Worm (Caenorhabditis elegans) whole organism, L4 larva: ENCODE results near the gene F08D12.15.

Source experiments
- D1046.2 ChIP-seq: fragments of 200-800 bp; sonication (Bioruptor generic); IDR thresholded peaks from 2 replicates; pipeline ENCODE4 v1.3.6; 2022; ENCODE audit warnings: missing genetic modification characterization, missing compliant biosample characterization
- T26A8.4 ChIP-seq: fragments of 200-800 bp; sonication (Bioruptor generic); IDR thresholded peaks from 2 replicates; pipeline ENCODE4 v1.3.6; 2022; ENCODE audit warnings: missing genetic modification characterization, missing compliant biosample characterization
- Y48G9A.11 ChIP-seq: fragments of 200-800 bp; sonication (Bioruptor generic); IDR thresholded peaks from 2 replicates; pipeline ENCODE4 v1.3.6; 2022; ENCODE audit warnings: missing genetic modification reagents, missing genetic modification characterization, missing compliant biosample characterization
- aha-1 ChIP-seq: fragments of 150-350 bp; peaks from one replicate; lab custom pipeline; 2014; ENCODE audit warnings: missing biosample characterization, missing genetic modification characterization
- arid-1 ChIP-seq: fragments of 200-800 bp; sonication (Bioruptor generic); conservative IDR thresholded peaks from 2 replicates; pipeline ENCODE4 v1.3.6; 2022; ENCODE audit warnings: missing genetic modification reagents, missing genetic modification characterization, missing compliant biosample characterization
- ceh-20 ChIP-seq: fragments of 200-800 bp; sonication (Bioruptor generic); IDR thresholded peaks from 2 replicates; pipeline ENCODE4 v1.3.6; 2022; ENCODE audit warnings: missing genetic modification reagents, missing genetic modification characterization, missing compliant biosample characterization
- ceh-32 ChIP-seq: sonication (generic microtip); optimal IDR thresholded peaks from 2 replicates; lab custom pipeline; 2016; ENCODE audit warnings: mild to moderate bottlenecking, missing genetic modification characterization, missing compliant biosample characterization; ENCODE audit not compliant: poor library complexity
- ceh-44 ChIP-seq: fragments of 200-800 bp; sonication (Bioruptor generic); IDR thresholded peaks from 2 replicates; pipeline ENCODE4 v1.3.6; 2022; ENCODE audit warnings: missing genetic modification reagents, missing genetic modification characterization, missing compliant biosample characterization
- ceh-82 ChIP-seq: sonication (generic microtip); optimal IDR thresholded peaks from 2 replicates; lab custom pipeline; 2017; ENCODE audit warnings: missing biosample characterization, missing genetic modification characterization
- ces-1 ChIP-seq: fragments of 150-350 bp; sonication (generic microtip); optimal IDR thresholded peaks from 4 replicates; lab custom pipeline; 2014; ENCODE audit warnings: missing biosample characterization, missing genetic modification reagents, missing genetic modification characterization
- cey-2 ChIP-seq: sonication (generic microtip); optimal IDR thresholded peaks from 3 replicates; lab custom pipeline; 2017; ENCODE audit warnings: missing genetic modification characterization, mild to moderate bottlenecking, missing compliant biosample characterization, antibody characterized with exemption, borderline replicate concordance; ENCODE audit not compliant: insufficient read depth
- daf-12 ChIP-seq: fragments of 150-350 bp; optimal IDR thresholded peaks from 2 replicates; lab custom pipeline; 2014; ENCODE audit warnings: missing biosample characterization, missing genetic modification reagents, missing genetic modification characterization
- daf-8 ChIP-seq: fragments of 200-800 bp; sonication (Bioruptor generic); IDR thresholded peaks from 2 replicates; pipeline ENCODE4 v1.3.6; 2022; ENCODE audit warnings: missing genetic modification characterization, missing compliant biosample characterization
- dpl-1 ChIP-seq: fragments of 150-350 bp; optimal IDR thresholded peaks from 2 replicates; lab custom pipeline; 2014; ENCODE audit warnings: missing biosample characterization, missing genetic modification reagents, missing genetic modification characterization
- duxl-1 ChIP-seq: sonication (generic microtip); optimal IDR thresholded peaks from 2 replicates; lab custom pipeline; 2016; ENCODE audit warnings: mild to moderate bottlenecking, missing genetic modification characterization, moderate library complexity, missing compliant biosample characterization; ENCODE audit not compliant: poor library complexity
- fos-1 ChIP-seq: fragments of 150-350 bp; optimal IDR thresholded peaks from 2 replicates; lab custom pipeline; 2014; ENCODE audit warnings: missing biosample characterization, missing genetic modification characterization
- hif-1 ChIP-seq, 2 experiments: sonication (generic microtip); optimal IDR thresholded peaks; 2 replicates each; lab custom pipeline; 2016 to 2017; ENCODE audit warnings: missing compliant biosample characterization in 2 of 2, missing genetic modification characterization in 2 of 2, missing genetic modification reagents in 2 of 2, missing genotype in 2 of 2, mild to moderate bottlenecking in 1 of 2
- hlh-11 ChIP-seq: fragments of 200-800 bp; sonication (Bioruptor generic); optimal IDR thresholded peaks from 2 replicates; lab custom pipeline; 2018; ENCODE audit warnings: mild to moderate bottlenecking, missing genetic modification characterization, missing compliant biosample characterization
- hmg-1.1 ChIP-seq: fragments of 200-800 bp; sonication (Bioruptor generic); IDR thresholded peaks from 2 replicates; pipeline ENCODE4 v1.3.6; 2022; ENCODE audit warnings: missing genetic modification reagents, missing genetic modification characterization, missing compliant biosample characterization
- lin-29 ChIP-seq: fragments of 200-800 bp; sonication (Bioruptor generic); IDR thresholded peaks from 2 replicates; pipeline ENCODE4 v1.3.6; 2022; ENCODE audit warnings: missing genetic modification reagents, missing genetic modification characterization, missing compliant biosample characterization
- mes-2 ChIP-seq: sonication (generic microtip); optimal IDR thresholded peaks from 2 replicates; lab custom pipeline; 2016; ENCODE audit warnings: missing genotype, mild to moderate bottlenecking, missing genetic modification characterization, missing compliant biosample characterization; ENCODE audit not compliant: poor library complexity, severe bottlenecking
- mxl-3 ChIP-seq: fragments of 200-800 bp; sonication (Bioruptor generic); optimal IDR thresholded peaks from 2 replicates; lab custom pipeline; 2018; ENCODE audit warnings: mild to moderate bottlenecking, missing genetic modification characterization, missing compliant biosample characterization
- nhr-11 ChIP-seq: fragments of 150-350 bp; optimal IDR thresholded peaks from 2 replicates; lab custom pipeline; 2014; ENCODE audit warnings: missing biosample characterization, missing genetic modification characterization
- nhr-237 ChIP-seq: sonication (generic microtip); optimal IDR thresholded peaks from 2 replicates; lab custom pipeline; 2017; ENCODE audit warnings: missing biosample characterization, missing genetic modification characterization
- nhr-77 ChIP-seq: fragments of 150-350 bp; optimal IDR thresholded peaks from 2 replicates; lab custom pipeline; 2014; ENCODE audit warnings: missing biosample characterization, missing genetic modification characterization
- php-3 ChIP-seq: fragments of 200-800 bp; sonication (Bioruptor generic); IDR thresholded peaks from 2 replicates; pipeline ENCODE4 v1.3.6; 2022; ENCODE audit warnings: missing genetic modification reagents, missing genetic modification characterization, missing compliant biosample characterization
- rbr-2 ChIP-seq: sonication (generic microtip); optimal IDR thresholded peaks from 2 replicates; lab custom pipeline; 2016; ENCODE audit warnings: missing genotype, missing genetic modification characterization, missing compliant biosample characterization
- sdz-12 ChIP-seq: fragments of 200-800 bp; sonication (Bioruptor generic); optimal IDR thresholded peaks from 2 replicates; lab custom pipeline; 2018; ENCODE audit warnings: mild to moderate bottlenecking, missing genetic modification characterization, missing compliant biosample characterization
- set-16 ChIP-seq: fragments of 200-800 bp; sonication (Bioruptor generic); IDR thresholded peaks from 2 replicates; pipeline ENCODE4 v1.3.6; 2022; ENCODE audit warnings: missing genetic modification reagents, missing genetic modification characterization, missing compliant biosample characterization
- snpc-4 ChIP-seq: fragments of 150-350 bp; optimal IDR thresholded peaks from 2 replicates; lab custom pipeline; 2014; ENCODE audit warnings: missing biosample characterization, missing genetic modification characterization
- tag-97 ChIP-seq: fragments of 200-800 bp; sonication (Bioruptor generic); IDR thresholded peaks from 2 replicates; pipeline ENCODE4 v1.3.6; 2022; ENCODE audit warnings: missing genetic modification characterization, missing compliant biosample characterization
- unc-62 ChIP-seq, 3 experiments: fragments of 150-350 bp in 1 of 3; sonication (generic microtip); optimal IDR thresholded peaks in 2 of 3; peaks in 1 of 3; 1 replicate in 1 of 3; 2 replicates in 2 of 3; lab custom pipeline; 2014 to 2017; ENCODE audit warnings: missing biosample characterization in 3 of 3, missing genetic modification characterization in 3 of 3, missing genetic modification reagents in 3 of 3, missing genotype in 1 of 3
- zfp-3 ChIP-seq: fragments of 200-800 bp; sonication (Bioruptor generic); conservative IDR thresholded peaks from 2 replicates; pipeline ENCODE4 v1.3.6; 2022; ENCODE audit warnings: missing genetic modification reagents, missing genetic modification characterization, missing compliant biosample characterization

The F08D12.15 gene

DNA sequence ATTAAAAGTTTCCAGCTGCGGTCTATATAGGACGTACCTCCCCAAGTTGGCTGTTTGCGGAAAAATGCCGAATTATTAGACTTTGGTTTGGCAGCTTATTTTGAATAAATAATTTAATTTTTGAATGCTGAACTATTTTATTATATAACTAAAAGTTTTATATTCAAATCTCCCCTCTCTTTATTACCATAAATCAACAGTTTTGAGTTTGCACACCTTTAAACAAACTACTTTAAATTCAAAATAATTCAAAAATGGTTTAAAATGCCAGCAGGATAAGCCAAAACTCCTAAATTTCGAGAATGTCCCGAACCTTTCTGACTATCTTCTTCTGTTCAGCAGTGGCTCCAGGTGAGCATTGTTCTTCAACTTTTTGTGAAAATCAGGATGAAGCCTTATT lies 12.8 kb downstream of the F08D12.15 start, which contains the start of gene F08D12.3:
Gene F08D12.3 (plus strand): TSS at position 301 of the 400 bp plus-strand sequence.
- TF ChIP-seq tag-97 (GFP tag; lab: Robert Waterston, UW) (no peak), nhr-11 (tag; lab: Kevin White, UChicago) (no peak), fos-1 (tag; lab: Kevin White, UChicago) (no peak), ceh-82 (tag; lab: Kevin White, UChicago) (no peak), duxl-1 (tag; lab: Kevin White, UChicago) (no peak), nhr-77 (no peak), lin-29 (GFP tag; lab: Robert Waterston, UW) (no peak), D1046.2 (GFP tag; lab: Robert Waterston, UW) (no peak), daf-12 (tag; lab: Kevin White, UChicago) (no peak), cey-2 (tag; lab: Kevin White, UChicago) (no peak), nhr-237 (tag; lab: Kevin White, UChicago) (no peak), mxl-3 (GFP tag; lab: Kevin White, UChicago) (no peak), ces-1 (no peak), T26A8.4 (GFP tag; lab: Robert Waterston, UW) (no peak), Y48G9A.11 (GFP tag; lab: Robert Waterston, UW) (no peak)

DNA sequence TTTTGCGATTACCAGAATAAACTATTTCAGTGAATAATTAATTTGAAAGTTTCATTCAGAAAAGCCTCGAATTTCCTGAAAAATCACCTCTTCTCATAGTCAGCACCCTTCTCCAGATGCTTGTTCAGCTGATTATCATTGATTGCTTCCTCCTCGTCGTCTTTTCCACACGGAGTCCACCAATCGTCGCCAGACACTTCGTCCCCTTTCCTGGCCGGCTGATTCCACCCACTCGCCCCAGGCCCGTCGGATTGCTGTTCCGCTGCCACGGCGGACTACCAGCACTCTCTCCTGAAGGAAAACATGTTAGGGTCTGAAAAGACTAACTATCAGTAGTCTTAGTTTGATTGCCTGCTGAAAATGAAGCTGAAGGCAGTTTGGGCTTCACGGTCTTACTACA lies 14.4 kb downstream of the F08D12.15 start:
- TF ChIP-seq set-16 (GFP tag; lab: Robert Waterston, UW) (peak; percentile 50; the same call in 1 of the 2 replicates), unc-62 (GFP tag; optimal IDR thresholded peaks at IDR 0.05 in 1 of 2; lab: Kevin White, UChicago) (peak in 1 of 2 experiments; percentile 56), unc-62 (tag; optimal IDR thresholded peaks at IDR 0.05; lab: Kevin White, UChicago) (no peak), ceh-32 (tag; lab: Kevin White, UChicago) (no peak), sdz-12 (no peak)
- TF ChIP-seq, all 104 proteins: peak for 2

DNA sequence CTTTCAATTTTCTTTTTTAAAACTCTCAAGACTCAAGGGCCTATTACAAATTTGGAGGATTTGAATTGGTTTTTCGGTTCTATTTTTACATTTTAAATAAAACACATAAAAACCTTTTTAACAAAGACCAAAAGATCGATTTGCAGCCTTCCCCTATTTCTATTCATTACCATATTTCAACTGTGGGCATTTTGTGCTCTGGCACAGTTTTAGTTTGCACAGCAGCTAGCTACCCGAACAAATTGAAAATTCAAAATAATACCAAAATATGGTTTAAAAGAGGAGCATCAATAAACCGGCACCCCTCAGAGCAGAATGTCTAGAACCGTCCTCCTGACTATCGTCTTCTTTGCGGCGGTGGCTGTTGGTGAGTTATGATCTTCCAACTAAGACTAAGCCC lies 14.9 kb downstream of the F08D12.15 start, which contains the start of gene F08D12.2:
Gene F08D12.2 (plus strand): TSS at position 301 of the 400 bp plus-strand sequence.
- TF ChIP-seq daf-8 (GFP tag; lab: Robert Waterston, UW) (no peak), set-16 (GFP tag; lab: Robert Waterston, UW) (no peak), zfp-3 (no peak), nhr-11 (tag; lab: Kevin White, UChicago) (no peak)

DNA sequence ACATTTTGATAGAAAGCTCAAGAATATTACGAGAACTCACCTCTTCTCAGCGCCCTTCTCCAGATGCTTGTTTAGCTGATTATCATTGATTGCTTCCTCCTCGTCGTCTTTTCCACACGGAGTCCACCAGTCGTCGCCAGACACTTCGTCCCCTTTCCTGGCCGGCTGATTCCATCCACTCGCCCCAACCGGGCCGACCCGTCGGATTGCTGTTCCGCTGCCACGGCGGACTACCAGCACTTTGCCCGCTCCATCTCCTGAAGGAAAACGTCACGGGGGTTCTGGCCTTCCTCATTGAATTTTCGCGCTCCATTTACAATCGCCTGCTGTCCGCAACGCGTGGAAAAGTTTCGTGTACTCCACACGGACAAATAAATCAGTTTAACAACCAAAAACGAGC lies 16.9 kb downstream of the F08D12.15 start:
- TF ChIP-seq set-16 (GFP tag; lab: Robert Waterston, UW), result peak; percentile 86
- TF ChIP-seq php-3 (GFP tag; lab: Robert Waterston, UW), result no peak
- TF ChIP-seq, all 104 proteins: peak for 1

DNA sequence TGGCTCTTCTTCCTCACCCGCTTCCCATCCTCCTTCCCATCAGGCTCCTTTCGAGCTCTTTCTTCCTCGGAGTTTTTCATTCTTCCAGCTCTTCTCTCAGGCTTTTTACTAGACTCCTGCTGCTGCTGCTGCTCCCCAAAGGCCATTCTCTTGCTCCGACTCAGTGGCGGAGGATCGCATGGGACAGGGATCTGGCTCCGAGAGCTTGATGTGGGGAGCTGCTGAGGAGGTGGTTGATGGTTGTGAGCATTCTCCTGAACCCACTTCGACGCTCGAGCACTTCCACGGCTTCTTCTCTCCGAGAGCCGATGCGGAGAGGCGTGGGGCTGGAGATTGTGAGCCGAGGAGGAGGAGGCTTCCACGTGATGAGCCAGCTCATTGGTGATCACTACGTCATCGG lies 19.4 kb downstream of the F08D12.15 start:
- TF ChIP-seq arid-1 (GFP tag; lab: Robert Waterston, UW) (no peak), aha-1 (tag; lab: Kevin White, UChicago) (peak; percentile 37), unc-62 (GFP tag; optimal IDR thresholded peaks at IDR 0.05 in 1 of 2; lab: Kevin White, UChicago) (peak in 1 of 2 experiments; percentile 14), unc-62 (tag; optimal IDR thresholded peaks at IDR 0.05; lab: Kevin White, UChicago) (no peak), set-16 (GFP tag; lab: Robert Waterston, UW) (peak; percentile 92)

DNA sequence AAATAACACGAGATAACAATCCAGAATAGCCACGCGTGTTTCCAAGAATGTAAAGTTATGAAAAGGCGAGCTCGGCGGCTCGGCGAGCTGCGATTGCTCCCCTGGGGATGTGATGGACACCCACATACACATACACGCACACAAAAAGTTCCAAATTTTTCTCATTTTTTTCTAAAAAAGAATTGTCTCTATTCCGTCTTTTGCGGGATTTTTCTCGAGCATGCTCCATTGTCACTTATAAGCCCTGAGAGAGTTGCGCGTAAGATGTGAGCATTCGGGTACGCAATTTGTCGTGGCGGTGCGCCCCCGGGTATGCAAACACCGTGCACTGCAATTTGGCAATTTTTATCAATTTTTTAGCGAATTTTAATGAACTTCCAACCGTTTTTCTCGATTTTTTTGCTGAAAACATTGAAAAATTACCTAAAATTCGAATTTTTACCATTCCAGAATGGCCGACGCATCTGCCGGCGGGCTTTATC lies 20.6 kb downstream of the F08D12.15 start, which contains the start of the genes F08D12.12 and srpa-72:
Gene F08D12.12 (minus strand): TSS at position 51 of the 482 bp plus-strand sequence.
Gene srpa-72 (plus strand): TSS at position 451 of the 482 bp plus-strand sequence.
- TF ChIP-seq ceh-20 (GFP tag; lab: Robert Waterston, UW) (0 out of 2 replicates have a peak, but pooled peaks have one; percentile 9), hmg-1.1 (GFP tag; lab: Robert Waterston, UW) (peak; percentile 59), hif-1 (tag; optimal IDR thresholded peaks at IDR 0.05; lab: Kevin White, UChicago) (peak in 1 of 2 experiments; percentile 21), T26A8.4 (GFP tag; lab: Robert Waterston, UW) (no peak), ceh-44 (0 out of 2 replicates have a peak, but pooled peaks have one; percentile 28), Y48G9A.11 (GFP tag; lab: Robert Waterston, UW) (no peak), snpc-4 (tag; lab: Kevin White, UChicago) (no peak), mes-2 (tag; lab: Kevin White, UChicago) (peak; percentile 74), unc-62 (GFP tag; optimal IDR thresholded peaks at IDR 0.05 in 1 of 2; lab: Kevin White, UChicago) (peak in 1 of 2 experiments; percentile 55), unc-62 (tag; optimal IDR thresholded peaks at IDR 0.05; lab: Kevin White, UChicago) (no peak), hlh-11 (tag; lab: Kevin White, UChicago) (peak; percentile 28), dpl-1 (GFP tag; lab: Kevin White, UChicago) (peak; percentile 37), rbr-2 (tag; lab: Kevin White, UChicago) (peak; percentile 21), cey-2 (tag; lab: Kevin White, UChicago) (no peak)
